Worm (Caenorhabditis elegans): ENCODE measurements around the gene ric-8.

DNA sequence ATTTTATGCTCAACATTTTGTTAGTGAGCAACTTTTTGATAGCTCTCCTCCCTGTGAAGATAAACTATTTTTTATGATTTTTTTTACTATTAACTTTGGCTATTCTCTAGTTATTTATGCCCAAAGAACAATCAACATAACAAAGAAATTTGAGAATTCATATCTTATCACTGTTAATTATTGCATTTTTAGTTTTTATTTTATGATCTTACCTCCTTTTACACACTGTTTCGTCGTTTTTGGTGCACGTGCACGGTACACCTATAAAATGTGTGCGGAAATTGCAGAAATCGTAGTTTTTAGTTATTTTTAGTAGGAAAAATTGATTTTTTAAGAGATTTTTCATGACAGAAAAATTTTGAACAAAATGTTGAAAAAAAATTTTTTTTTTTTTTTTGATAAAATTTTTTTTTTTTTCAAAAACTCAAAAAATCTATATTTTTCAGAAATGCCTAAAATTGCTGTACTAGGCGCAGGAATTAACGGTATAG, 29.0 kb upstream of the ric-8 start, which contains the start of gene daao-1:
- TF ChIP-seq nhr-25 (tag; optimal IDR thresholded peaks at IDR 0.05) (no peak), nfya-1 (tag; optimal IDR thresholded peaks at IDR 0.05; ENCODE audit: insufficient read depth) (no peak), snpc-4 (tag; optimal IDR thresholded peaks at IDR 0.05) (no peak), ZK546.5 (tag; optimal IDR thresholded peaks at IDR 0.05) (no peak), mdl-1 (tag; optimal IDR thresholded peaks at IDR 0.05) (no peak), egl-5 (tag; optimal IDR thresholded peaks at IDR 0.05) (no peak), nhr-237 (tag; optimal IDR thresholded peaks at IDR 0.05) (no peak), ceh-9 (tag; optimal IDR thresholded peaks at IDR 0.05) (no peak), pqm-1 (tag; optimal IDR thresholded peaks at IDR 0.05) (peak; percentile 62), zag-1 (tag; optimal IDR thresholded peaks at IDR 0.05) (no peak)

Data from whole organism, L3 larva.